Worm (Caenorhabditis elegans) whole organism, L2 larva: ENCODE results near the gene F49F1.7.

Source experiments
- ceh-82 ChIP-seq: fragments of 150-350 bp; optimal IDR thresholded peaks from 2 replicates; lab custom pipeline; 2014; ENCODE audit warnings: missing biosample characterization, missing genetic modification characterization
- elt-3 ChIP-seq: sonication (generic microtip); optimal IDR thresholded peaks from 2 replicates; lab custom pipeline; 2017; ENCODE audit warnings: missing biosample characterization, missing genetic modification characterization
- lsy-2 ChIP-seq, 2 experiments: fragments of 150-350 bp in 1 of 2; sonication (generic microtip) in 1 of 2; optimal IDR thresholded peaks; 2 replicates each; lab custom pipeline; 2014 to 2017; ENCODE audit warnings: missing biosample characterization in 2 of 2, missing genetic modification characterization in 2 of 2
- nhr-23 ChIP-seq: fragments of 150-350 bp; optimal IDR thresholded peaks from 2 replicates; lab custom pipeline; 2014; ENCODE audit warnings: missing biosample characterization, missing genetic modification reagents, missing genetic modification characterization
- ztf-11 ChIP-seq: sonication (generic microtip); optimal IDR thresholded peaks from 2 replicates; lab custom pipeline; 2017; ENCODE audit warnings: missing biosample characterization, missing genetic modification characterization

ce11 chrIV:4173789-4174188 is 48.2 kb upstream of the F49F1.7 start, which contains the start of gene rnp-3:
- TF ChIP-seq lsy-2 (tag; optimal IDR thresholded peaks at IDR 0.05; lab: Kevin White, UChicago) (no peak), ztf-11 (tag; lab: Kevin White, UChicago) (no peak), nhr-23 (tag; lab: Kevin White, UChicago) (no peak), ceh-82 (tag; lab: Kevin White, UChicago) (no peak), elt-3 (tag; lab: Kevin White, UChicago) (no peak)
